Fruit fly (Drosophila melanogaster): ENCODE measurements around the gene Ibf1.

Gene Ibf1

DNA sequence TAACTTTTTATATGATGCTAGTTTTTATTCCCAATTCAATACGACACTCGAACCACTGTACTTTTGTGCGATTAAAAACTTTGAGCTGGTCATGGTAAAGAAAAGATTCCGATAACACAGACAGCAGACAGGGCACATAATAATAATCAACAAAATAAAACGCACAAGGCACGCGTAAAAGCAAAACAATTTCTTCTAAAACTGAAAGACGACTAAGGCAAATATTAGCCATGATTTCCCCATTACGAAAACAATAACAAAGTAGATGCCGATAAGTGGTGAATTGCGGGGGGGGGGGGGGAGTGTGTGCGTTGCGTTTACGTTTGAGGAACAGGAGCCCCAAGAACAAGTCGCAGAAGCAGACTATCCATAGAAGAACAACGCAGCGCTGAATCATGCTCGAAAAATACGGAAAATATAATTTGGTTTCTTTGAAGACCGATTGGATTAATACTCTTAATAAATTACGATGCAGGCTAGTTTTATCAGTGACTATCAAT is 24.0 kb upstream of the Ibf1 start:
- TF ChIP-seq CG8632 (GFP tag; optimal IDR thresholded peaks at IDR 0.05): no peak
- TF ChIP-seq CG4318 (GFP tag; optimal IDR thresholded peaks at IDR 0.05): no peak
- TF ChIP-seq CG6792 (GFP tag; optimal IDR thresholded peaks at IDR 0.05): no peak
- TF ChIP-seq esn (GFP tag; optimal IDR thresholded peaks at IDR 0.05): no peak
- TF ChIP-seq Blimp-1 (GFP tag; optimal IDR thresholded peaks at IDR 0.05): no peak
- no peak for TF ChIP-seq CG3032 (tag; optimal IDR thresholded peaks at IDR 0.05)
- no peak for TF ChIP-seq Smox (GFP tag; optimal IDR thresholded peaks at IDR 0.05)
- no peak for TF ChIP-seq CG6276 (GFP tag; optimal IDR thresholded peaks at IDR 0.05)
- TF ChIP-seq fkh (GFP tag; optimal IDR thresholded peaks at IDR 0.05): peak; percentile 60
- TF ChIP-seq CG32006 (GFP tag; optimal IDR thresholded peaks at IDR 0.05): no peak
- TF ChIP-seq CG34406 (GFP tag; optimal IDR thresholded peaks at IDR 0.05): no peak
- TF ChIP-seq achi (GFP tag; optimal IDR thresholded peaks at IDR 0.05): no peak
- no peak for TF ChIP-seq Eip93F (GFP tag; optimal IDR thresholded peaks at IDR 0.05)
- TF ChIP-seq fd59A (GFP tag; optimal IDR thresholded peaks at IDR 0.05): no peak
- no peak for TF ChIP-seq ss (GFP tag; optimal IDR thresholded peaks at IDR 0.05)
- no peak for TF ChIP-seq fd85E (GFP tag; optimal IDR thresholded peaks at IDR 0.05)
- no peak for TF ChIP-seq Lpt (GFP tag; optimal IDR thresholded peaks at IDR 0.05)
- 0 out of 3 replicates have a peak, but pooled peaks have one; percentile 22 for TF ChIP-seq CG8119 (GFP tag; IDR thresholded peaks at IDR 0.05)
- no peak for TF ChIP-seq net (GFP tag; optimal IDR thresholded peaks at IDR 0.05)
- TF ChIP-seq cyc (GFP tag; optimal IDR thresholded peaks at IDR 0.05): no peak
- TF ChIP-seq spab (GFP tag; optimal IDR thresholded peaks at IDR 0.05): no peak
- TF ChIP-seq Ets21C (GFP tag; optimal IDR thresholded peaks at IDR 0.05): no peak
- TF ChIP-seq CG7368 (GFP tag; optimal IDR thresholded peaks at IDR 0.05): no peak
- TF ChIP-seq CG10631 (GFP tag; optimal IDR thresholded peaks at IDR 0.05): no peak
- TF ChIP-seq CG9139 (GFP tag; optimal IDR thresholded peaks at IDR 0.05): no peak
- TF ChIP-seq Ets96B (tag; optimal IDR thresholded peaks at IDR 0.05): no peak
- no peak for TF ChIP-seq dac (GFP tag; optimal IDR thresholded peaks at IDR 0.05)
- TF ChIP-seq CG15336 (GFP tag; IDR thresholded peaks at IDR 0.05): no peak
- TF ChIP-seq CG6163 (GFP tag; IDR thresholded peaks at IDR 0.05): peak; percentile 38; the same call in 1 of the 3 replicates
- peak; percentile 57 for TF ChIP-seq svp (GFP tag)
- TF ChIP-seq acj6 (GFP tag; optimal IDR thresholded peaks at IDR 0.05): no peak
- no peak for TF ChIP-seq CG8319 (GFP tag; optimal IDR thresholded peaks at IDR 0.05)
- no peak for TF ChIP-seq CG6808 (GFP tag; optimal IDR thresholded peaks at IDR 0.05)
- TF ChIP-seq CG1621 (tag; optimal IDR thresholded peaks at IDR 0.05): no peak
- no peak for TF ChIP-seq Hr4 (GFP tag; optimal IDR thresholded peaks at IDR 0.05)
- TF ChIP-seq eg (GFP tag; IDR thresholded peaks at IDR 0.05): no peak
- no peak for TF ChIP-seq CG31627 (GFP tag; optimal IDR thresholded peaks at IDR 0.05)
- no peak for TF ChIP-seq CG11902 (GFP tag; optimal IDR thresholded peaks at IDR 0.05)
- no peak for TF ChIP-seq CG10669 (GFP tag; optimal IDR thresholded peaks at IDR 0.05)
- no peak for TF ChIP-seq Eip75B (GFP tag; optimal IDR thresholded peaks at IDR 0.05)
- TF ChIP-seq Sox15 (GFP tag; optimal IDR thresholded peaks at IDR 0.05): no peak
- TF ChIP-seq pdm3 (GFP tag; optimal IDR thresholded peaks at IDR 0.05): no peak
- peak; percentile 22 for TF ChIP-seq dsx (GFP tag; optimal IDR thresholded peaks at IDR 0.05; ENCODE audit: poor library complexity, severe bottlenecking)
- peak; percentile 5 for TF ChIP-seq Eip78C (GFP tag)
- TF ChIP-seq vri (GFP tag; optimal IDR thresholded peaks at IDR 0.05): no peak
- TF ChIP-seq Hr39 (GFP tag; optimal IDR thresholded peaks at IDR 0.05): no peak
